Worm (Caenorhabditis elegans) whole organism, L4 larva: ENCODE data around the gene kle-2.

Experiments used
- ama-1 ChIP-seq: fragments of 150-350 bp; optimal IDR thresholded peaks from 2 replicates; lab custom pipeline; 2014; ENCODE audit warnings: inconsistent platforms, mixed read lengths
- ces-1 ChIP-seq: fragments of 150-350 bp; sonication (generic microtip); optimal IDR thresholded peaks from 4 replicates; lab custom pipeline; 2014; ENCODE audit warnings: missing biosample characterization, missing genetic modification reagents, missing genetic modification characterization
- fos-1 ChIP-seq: fragments of 150-350 bp; optimal IDR thresholded peaks from 2 replicates; lab custom pipeline; 2014; ENCODE audit warnings: missing biosample characterization, missing genetic modification characterization
- lin-13 ChIP-seq: fragments of 150-350 bp; optimal IDR thresholded peaks from 2 replicates; lab custom pipeline; 2014; ENCODE audit warnings: missing biosample characterization, missing genetic modification reagents, missing genetic modification characterization
- lin-38 ChIP-seq: fragments of 200-800 bp; sonication (Bioruptor generic); IDR thresholded peaks from 2 replicates; pipeline ENCODE4 v1.3.6; 2022; ENCODE audit warnings: missing genetic modification reagents, missing genetic modification characterization, missing compliant biosample characterization
- lin-39 ChIP-seq: fragments of 150-350 bp; optimal IDR thresholded peaks from 2 replicates; lab custom pipeline; 2014; ENCODE audit warnings: missing biosample characterization, missing genetic modification reagents, missing genetic modification characterization
- lir-3 ChIP-seq: sonication (generic microtip); optimal IDR thresholded peaks from 2 replicates; lab custom pipeline; 2016; ENCODE audit warnings: mild to moderate bottlenecking, missing genetic modification characterization, missing compliant biosample characterization
- madf-9 ChIP-seq: fragments of 200-800 bp; sonication (Bioruptor generic); conservative IDR thresholded peaks from 2 replicates; pipeline ENCODE4 v1.3.6; 2022; ENCODE audit warnings: missing genetic modification reagents, missing genetic modification characterization, missing compliant biosample characterization
- nhr-11 ChIP-seq: fragments of 150-350 bp; optimal IDR thresholded peaks from 2 replicates; lab custom pipeline; 2014; ENCODE audit warnings: missing biosample characterization, missing genetic modification characterization
- sdz-12 ChIP-seq: fragments of 200-800 bp; sonication (Bioruptor generic); optimal IDR thresholded peaks from 2 replicates; lab custom pipeline; 2018; ENCODE audit warnings: mild to moderate bottlenecking, missing genetic modification characterization, missing compliant biosample characterization
- zag-1 ChIP-seq: fragments of 150-350 bp; optimal IDR thresholded peaks from 2 replicates; lab custom pipeline; 2014; ENCODE audit warnings: missing biosample characterization, missing genetic modification characterization

DNA sequence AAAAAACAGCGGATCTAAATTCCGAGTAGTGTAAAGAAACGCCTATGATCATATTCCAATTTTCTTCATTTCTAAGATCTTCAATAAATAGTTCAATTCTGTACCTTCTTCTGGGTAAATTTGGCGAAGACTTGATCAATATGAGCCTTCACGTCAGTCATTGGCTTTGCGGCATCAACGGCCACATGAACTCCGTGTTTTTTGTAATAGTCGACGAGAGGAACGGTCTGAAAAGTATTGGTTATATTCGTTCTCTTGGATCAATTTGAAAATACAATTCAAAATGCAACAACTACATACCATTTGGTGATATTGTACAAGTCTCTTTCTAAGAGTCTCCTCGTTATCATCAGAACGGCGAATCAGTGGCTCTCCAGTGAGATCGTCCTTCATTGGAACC lies 8.9 kb downstream of the kle-2 start:
- TF ChIP-seq sdz-12 (GFP tag; lab: Kevin White, UChicago) (no peak), madf-9 (GFP tag; lab: Robert Waterston, UW) (no peak), zag-1 (tag; lab: Kevin White, UChicago) (no peak), lin-13 (no peak), lin-38 (GFP tag; lab: Robert Waterston, UW) (no peak), lin-39 (tag; lab: Kevin White, UChicago) (no peak), nhr-11 (tag; lab: Kevin White, UChicago) (no peak), ces-1 (no peak), ama-1 (no peak), fos-1 (no peak), lir-3 (tag; lab: Kevin White, UChicago) (no peak)
